Fruit fly (Drosophila melanogaster) whole organism, embryonic: ENCODE measurements around the gene aop.

Experiments used
- Adf1 ChIP-seq: fragments of 200-800 bp; sonication (Bioruptor generic); IDR thresholded peaks from 2 replicates; pipeline ENCODE4 v1.3.6; 2022; ENCODE audit warnings: missing biosample characterization, missing genetic modification characterization
- CG1024 ChIP-seq: fragments of 200-800 bp; sonication (Bioruptor generic); IDR thresholded peaks from 2 replicates; pipeline ENCODE4 v1.3.6; 2022; ENCODE audit warnings: missing biosample characterization, missing genetic modification characterization
- CG11696 ChIP-seq: fragments of 200-800 bp; sonication (Bioruptor generic); IDR thresholded peaks from 2 replicates; pipeline ENCODE4 v1.3.6; 2022; ENCODE audit warnings: missing biosample characterization, missing genetic modification characterization
- CG12299 ChIP-seq: fragments of 200-800 bp; sonication (Bioruptor generic); optimal IDR thresholded peaks from 2 replicates; lab custom pipeline; 2018; ENCODE audit warnings: missing biosample characterization, mild to moderate bottlenecking, missing genetic modification characterization
- CG1233 ChIP-seq: fragments of 200-800 bp; sonication (Bioruptor generic); optimal IDR thresholded peaks from 4 replicates; lab custom pipeline; 2018; ENCODE audit warnings: missing biosample characterization, mild to moderate bottlenecking, missing genetic modification characterization
- CG12744 ChIP-seq: fragments of 200-800 bp; sonication (Bioruptor generic); optimal IDR thresholded peaks from 2 replicates; lab custom pipeline; 2016; ENCODE audit warnings: missing biosample characterization, missing genetic modification characterization
- CG13775 ChIP-seq: fragments of 200-800 bp; sonication (Bioruptor generic); optimal IDR thresholded peaks from 3 replicates; lab custom pipeline; 2017; ENCODE audit warnings: missing biosample characterization, mild to moderate bottlenecking, missing genetic modification characterization
- CG13894 ChIP-seq: fragments of 200-800 bp; sonication (Bioruptor generic); optimal IDR thresholded peaks from 3 replicates; lab custom pipeline; 2018; ENCODE audit warnings: missing biosample characterization, mild to moderate bottlenecking, missing genetic modification characterization, moderate library complexity
- CG14050 ChIP-seq: fragments of 200-800 bp; sonication (Bioruptor generic); IDR thresholded peaks from 3 replicates; pipeline ENCODE4 v1.3.6; 2022; ENCODE audit warnings: missing biosample characterization, missing genetic modification characterization
- CG16815 ChIP-seq: fragments of 200-800 bp; sonication (Bioruptor generic); optimal IDR thresholded peaks from 3 replicates; lab custom pipeline; 2017; ENCODE audit warnings: missing biosample characterization, mild to moderate bottlenecking, missing genetic modification characterization
- CG1792 ChIP-seq: fragments of 200-800 bp; sonication (Bioruptor generic); optimal IDR thresholded peaks from 2 replicates; lab custom pipeline; 2016; ENCODE audit warnings: missing biosample characterization, missing genetic modification characterization
- CG1832 ChIP-seq: fragments of 200-800 bp; sonication (Bioruptor generic); optimal IDR thresholded peaks from 2 replicates; lab custom pipeline; 2017; ENCODE audit warnings: missing biosample characterization, mild to moderate bottlenecking, missing genetic modification characterization, inconsistent platforms
- CG2116 ChIP-seq: fragments of 200-800 bp; sonication (Bioruptor generic); optimal IDR thresholded peaks from 3 replicates; lab custom pipeline; 2018; ENCODE audit warnings: missing biosample characterization, mild to moderate bottlenecking, missing genetic modification characterization
- CG30431 ChIP-seq: fragments of 200-800 bp; sonication (Bioruptor generic); optimal IDR thresholded peaks from 2 replicates; lab custom pipeline; 2017; ENCODE audit warnings: missing biosample characterization, missing genetic modification characterization
- CG31441 ChIP-seq: fragments of 200-800 bp; sonication (Bioruptor generic); IDR thresholded peaks from 2 replicates; pipeline ENCODE4 v1.3.6; 2022; ENCODE audit warnings: missing biosample characterization, missing genetic modification characterization
- CG32532 ChIP-seq: fragments of 200-800 bp; sonication (Bioruptor generic); IDR thresholded peaks from 2 replicates; pipeline ENCODE4 v1.3.6; 2022; ENCODE audit warnings: missing biosample characterization, missing genetic modification characterization
- CG33557 ChIP-seq: fragments of 200-800 bp; sonication (Bioruptor generic); optimal IDR thresholded peaks from 2 replicates; lab custom pipeline; 2019; ENCODE audit warnings: missing biosample characterization, mild to moderate bottlenecking, missing genetic modification characterization, moderate library complexity
- CG4360 ChIP-seq: fragments of 200-800 bp; sonication (Bioruptor generic); IDR thresholded peaks from 2 replicates; pipeline ENCODE4 v1.3.6; 2022; ENCODE audit warnings: missing biosample characterization, missing genetic modification characterization
- CG4404 ChIP-seq: fragments of 200-800 bp; sonication (Bioruptor generic); IDR thresholded peaks from 2 replicates; pipeline ENCODE4 v1.3.6; 2022; ENCODE audit warnings: missing biosample characterization, missing genetic modification characterization
- CG6791 ChIP-seq: fragments of 200-800 bp; sonication (Bioruptor generic); IDR thresholded peaks from 3 replicates; pipeline ENCODE4 v1.3.6; 2022; ENCODE audit warnings: missing biosample characterization, missing genetic modification characterization; ENCODE audit not compliant: partially characterized antibody
- CG7357 ChIP-seq: fragments of 200-800 bp; sonication (Bioruptor generic); IDR thresholded peaks from 3 replicates; pipeline ENCODE4 v1.3.6; 2022; ENCODE audit warnings: missing biosample characterization, missing genetic modification characterization
- CG8089 ChIP-seq: fragments of 200-800 bp; sonication (Bioruptor generic); optimal IDR thresholded peaks from 3 replicates; lab custom pipeline; 2016; ENCODE audit warnings: missing biosample characterization, missing genetic modification characterization
- Camta ChIP-seq: fragments of 200-800 bp; sonication (Bioruptor generic); optimal IDR thresholded peaks from 2 replicates; lab custom pipeline; 2016; ENCODE audit warnings: missing biosample characterization, missing genetic modification characterization
- CrebB ChIP-seq: fragments of 200-800 bp; sonication (Bioruptor generic); optimal IDR thresholded peaks from 3 replicates; lab custom pipeline; 2018; ENCODE audit warnings: missing biosample characterization, mild to moderate bottlenecking, missing genetic modification characterization
- Deaf1 ChIP-seq: fragments of 200-800 bp; optimal IDR thresholded peaks from 3 replicates; lab custom pipeline; 2019; ENCODE audit warnings: missing biosample characterization, mild to moderate bottlenecking, missing genetic modification characterization, moderate library complexity
- HLH54F ChIP-seq: fragments of 200-800 bp; sonication (Bioruptor generic); optimal IDR thresholded peaks from 3 replicates; lab custom pipeline; 2016; ENCODE audit warnings: missing biosample characterization, missing genetic modification characterization
- Hsf ChIP-seq: fragments of 200-800 bp; sonication (Bioruptor generic); optimal IDR thresholded peaks from 3 replicates; lab custom pipeline; 2016; ENCODE audit warnings: missing biosample characterization, missing genetic modification characterization
- MBD-R2 ChIP-seq: fragments of 200-800 bp; sonication (Bioruptor generic); IDR thresholded peaks from 2 replicates; pipeline ENCODE4 v1.3.6; 2022; ENCODE audit warnings: missing biosample characterization, missing genetic modification characterization
- MTF-1 ChIP-seq: fragments of 200-800 bp; sonication (Bioruptor generic); optimal IDR thresholded peaks from 2 replicates; lab custom pipeline; 2018; ENCODE audit warnings: missing biosample characterization, mild to moderate bottlenecking, missing genetic modification characterization, borderline replicate concordance
- Mes4 ChIP-seq: fragments of 200-800 bp; sonication (Bioruptor generic); optimal IDR thresholded peaks from 2 replicates; lab custom pipeline; 2016; ENCODE audit warnings: missing biosample characterization, missing genetic modification characterization
- NC2β ChIP-seq: fragments of 200-800 bp; sonication (Bioruptor generic); optimal IDR thresholded peaks from 2 replicates; lab custom pipeline; 2016; ENCODE audit warnings: missing biosample characterization, missing genetic modification characterization
- NK7.1 ChIP-seq: fragments of 200-800 bp; sonication (Bioruptor generic); optimal IDR thresholded peaks from 3 replicates; lab custom pipeline; 2016; ENCODE audit warnings: missing biosample characterization, missing genetic modification characterization
- Ravus ChIP-seq: fragments of 200-800 bp; sonication (Bioruptor generic); IDR thresholded peaks from 2 replicates; pipeline ENCODE4 v1.3.6; 2022; ENCODE audit warnings: missing biosample characterization, missing genetic modification characterization
- Sox102F ChIP-seq: fragments of 200-800 bp; sonication (Bioruptor generic); optimal IDR thresholded peaks from 2 replicates; lab custom pipeline; 2018; ENCODE audit warnings: missing biosample characterization, mild to moderate bottlenecking, missing genetic modification characterization, moderate library complexity
- Usf ChIP-seq: fragments of 200-800 bp; sonication (Bioruptor generic); optimal IDR thresholded peaks from 2 replicates; lab custom pipeline; 2017; ENCODE audit warnings: missing genotype, missing biosample characterization, missing genetic modification characterization
- Xrp1 ChIP-seq: fragments of 200-800 bp; sonication (Bioruptor generic); IDR thresholded peaks from 2 replicates; pipeline ENCODE4 v1.3.6; 2022; ENCODE audit warnings: missing biosample characterization, missing genetic modification characterization
- cg ChIP-seq: fragments of 200-800 bp; sonication (Bioruptor generic); optimal IDR thresholded peaks from 3 replicates; lab custom pipeline; 2019; ENCODE audit warnings: missing biosample characterization, mild to moderate bottlenecking, missing genetic modification characterization, moderate library complexity
- chif ChIP-seq, 2 experiments: fragments of 200-800 bp; sonication (Bioruptor generic); optimal IDR thresholded peaks; 3 replicates each; lab custom pipeline; 2016; ENCODE audit warnings: missing biosample characterization in 2 of 2, missing genetic modification characterization in 2 of 2
- corto ChIP-seq: fragments of 200-800 bp; sonication (Bioruptor generic); optimal IDR thresholded peaks from 2 replicates; lab custom pipeline; 2016; ENCODE audit warnings: missing biosample characterization, mild to moderate bottlenecking, missing genetic modification characterization, moderate library complexity
- cwo ChIP-seq: fragments of 200-800 bp; sonication (Bioruptor generic); optimal IDR thresholded peaks from 3 replicates; lab custom pipeline; 2017; ENCODE audit warnings: missing biosample characterization, missing genetic modification characterization, mild to moderate bottlenecking, moderate library complexity, missing genetic modification reagents
- dati ChIP-seq: fragments of 200-800 bp; sonication (Bioruptor generic); IDR thresholded peaks from 2 replicates; pipeline ENCODE4 v1.3.6; 2022; ENCODE audit warnings: missing biosample characterization, missing genetic modification characterization
- ewg ChIP-seq: fragments of 200-800 bp; sonication (Bioruptor generic); optimal IDR thresholded peaks from 3 replicates; lab custom pipeline; 2017; ENCODE audit warnings: mild to moderate bottlenecking, missing biosample characterization, missing genetic modification reagents, missing genetic modification characterization
- gcm ChIP-seq: fragments of 200-800 bp; sonication (Bioruptor generic); optimal IDR thresholded peaks from 2 replicates; lab custom pipeline; 2019; ENCODE audit warnings: missing biosample characterization, mild to moderate bottlenecking, missing genetic modification characterization, moderate library complexity
- h ChIP-seq: fragments of >200 bp; optimal IDR thresholded peaks from 2 replicates; lab custom pipeline; 2017
- org-1 ChIP-seq: fragments of 200-800 bp; sonication (Bioruptor generic); optimal IDR thresholded peaks from 2 replicates; lab custom pipeline; 2017; ENCODE audit warnings: missing biosample characterization, missing genetic modification characterization
- pnt ChIP-seq: fragments of 200-800 bp; sonication (Bioruptor generic); optimal IDR thresholded peaks from 3 replicates; lab custom pipeline; 2016; ENCODE audit warnings: missing biosample characterization, missing genetic modification characterization
- sens ChIP-seq: fragments of 200-800 bp; sonication (Bioruptor generic); peaks from one replicate; lab custom pipeline; 2016; ENCODE audit warnings: missing biosample characterization, missing genetic modification characterization
- shn ChIP-seq: fragments of 200-800 bp; sonication (Bioruptor generic); optimal IDR thresholded peaks from 3 replicates; lab custom pipeline; 2016; ENCODE audit warnings: missing biosample characterization, missing genetic modification characterization
- trem ChIP-seq: fragments of 200-800 bp; optimal IDR thresholded peaks from 3 replicates; lab custom pipeline; 2019; ENCODE audit warnings: missing biosample characterization, mild to moderate bottlenecking, missing genetic modification characterization, moderate library complexity
- trh ChIP-seq: fragments of 200-800 bp; sonication (Bioruptor generic); optimal IDR thresholded peaks from 2 replicates; lab custom pipeline; 2016; ENCODE audit warnings: missing biosample characterization, missing genetic modification characterization
- tup ChIP-seq: fragments of 200-800 bp; sonication (Bioruptor generic); optimal IDR thresholded peaks from 2 replicates; lab custom pipeline; 2016; ENCODE audit warnings: missing biosample characterization, mild to moderate bottlenecking, missing genetic modification characterization, moderate library complexity
- yki ChIP-seq: fragments of >200 bp; optimal IDR thresholded peaks from 3 replicates; lab custom pipeline; 2018

The aop gene

dm6 chr2L:2180120-2180539 is 1.6 kb upstream of the aop start (continued):
- TF ChIP-seq Mes4 (GFP tag; lab: Kevin White, UChicago) (peak; percentile 76), CG6791 (GFP tag; lab: Robert Waterston, UW) (no peak), Usf (GFP tag; lab: Kevin White, UChicago) (peak; percentile 47), trh (GFP tag; lab: Kevin White, UChicago) (peak; percentile 72), MTF-1 (peak; percentile 84), CG1832 (GFP tag; lab: Kevin White, UChicago) (no peak), shn (GFP tag; lab: Kevin White, UChicago) (no peak), CG1233 (GFP tag; lab: Kevin White, UChicago) (peak; percentile 85), NK7.1 (GFP tag; lab: Kevin White, UChicago) (peak; percentile 61), chif (GFP tag; optimal IDR thresholded peaks at IDR 0.05; lab: Kevin White, UChicago) (peak; percentile 79 to 83), CG13775 (GFP tag; lab: Kevin White, UChicago) (peak; percentile 77), Xrp1 (GFP tag; lab: Robert Waterston, UW) (peak; percentile 94), pnt (GFP tag; lab: Kevin White, UChicago) (peak; percentile 74), CG12299 (peak; percentile 81), CG32532 (GFP tag; lab: Robert Waterston, UW) (peak; percentile 89), CG8089 (GFP tag; lab: Kevin White, UChicago) (peak; percentile 70), CG4404 (peak; percentile 84), CrebB (tag; lab: Kevin White, UChicago) (peak; percentile 78), gcm (peak; percentile 93), h (no peak), CG31441 (peak; percentile 91), Sox102F (GFP tag; lab: Kevin White, UChicago) (peak; percentile 96), cg (GFP tag; lab: Kevin White, UChicago) (no peak), cwo (peak; percentile 82), yki (lab: Kevin White, UChicago) (no peak), HLH54F (peak; percentile 52), CG30431 (peak; percentile 78), org-1 (GFP tag; lab: Kevin White, UChicago) (peak; percentile 76), CG2116 (GFP tag; lab: Kevin White, UChicago) (peak; percentile 20), CG13894 (tag; lab: Kevin White, UChicago) (peak; percentile 24), CG12744 (peak; percentile 73), Hsf (GFP tag; lab: Kevin White, UChicago) (peak; percentile 75), dati (peak; percentile 89), Adf1 (GFP tag; lab: Robert Waterston, UW) (peak; percentile 48), NC2β (peak; percentile 79), sens (GFP tag; lab: Kevin White, UChicago) (peak; percentile 98), tup (GFP tag; lab: Kevin White, UChicago) (peak; percentile 68), CG11696 (GFP tag; lab: Robert Waterston, UW) (peak; percentile 85), Ravus (GFP tag; lab: Robert Waterston, UW) (peak; percentile 58), CG1024 (GFP tag; lab: Robert Waterston, UW) (peak; percentile 82), CG4360 (GFP tag; lab: Robert Waterston, UW) (peak; percentile 59), CG33557 (GFP tag; lab: Kevin White, UChicago) (peak; percentile 76), trem (tag; lab: Kevin White, UChicago) (peak; percentile 91), ewg (GFP tag; lab: Kevin White, UChicago) (peak; percentile 85), Deaf1 (tag; lab: Kevin White, UChicago) (peak; percentile 73), corto (GFP tag; lab: Kevin White, UChicago) (no peak), CG7357 (GFP tag; lab: Robert Waterston, UW) (peak; percentile 72; the same call in 2 of the 3 replicates), MBD-R2 (GFP tag; lab: Robert Waterston, UW) (peak; percentile 59; the same call in 1 of the 2 replicates), CG16815 (GFP tag; lab: Kevin White, UChicago) (peak; percentile 78), CG1792 (GFP tag; lab: Kevin White, UChicago) (peak; percentile 54), Camta (GFP tag; lab: Kevin White, UChicago) (peak; percentile 81), CG14050 (GFP tag; lab: Robert Waterston, UW) (peak; percentile 80)
